Fruit fly (Drosophila melanogaster): ENCODE measurements around the gene rdx.
A peak's percentile ranks its signal among the peaks of the same experiment; 100 is the strongest.

Gene rdx

DNA sequence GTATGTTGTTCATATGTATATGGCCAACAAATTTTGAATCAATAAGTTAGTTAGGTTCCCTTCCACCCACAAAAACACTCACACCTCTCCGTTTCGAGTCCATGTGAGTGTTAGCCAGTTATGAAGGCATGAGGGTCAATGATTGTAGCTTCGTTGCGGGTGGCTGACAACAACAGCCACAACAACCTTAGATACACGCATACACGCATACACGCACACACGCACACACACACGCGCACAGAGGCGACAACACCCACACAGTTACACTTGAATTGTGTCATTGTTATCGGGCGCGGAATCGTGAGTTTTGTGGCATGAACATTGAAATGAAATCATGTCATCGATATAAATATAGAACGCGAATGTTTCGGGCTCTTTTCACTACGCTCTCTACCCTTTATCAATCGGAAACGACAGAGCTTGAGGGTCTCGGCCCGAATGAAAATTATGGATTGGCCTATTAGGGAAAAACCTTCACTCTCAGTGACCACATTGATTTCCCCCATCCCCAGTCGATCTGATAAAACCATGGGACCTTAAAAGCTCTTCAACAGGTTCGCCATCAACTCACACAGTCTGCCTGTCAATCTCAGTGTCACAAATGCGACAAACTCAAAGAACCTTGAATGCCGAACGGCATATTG is 12.3 kb downstream of the rdx start (continued):
- no peak for TF ChIP-seq Dip3 (GFP tag; optimal IDR thresholded peaks at IDR 0.05)
- no peak for TF ChIP-seq ssp (GFP tag; IDR thresholded peaks at IDR 0.05)
- peak; percentile 12 for TF ChIP-seq CG13894 (tag; optimal IDR thresholded peaks at IDR 0.05)
- TF ChIP-seq CG17361 (GFP tag; IDR thresholded peaks at IDR 0.05) = no peak
- TF ChIP-seq Nf-YC (tag; optimal IDR thresholded peaks at IDR 0.05) = peak; percentile 20
- no peak for TF ChIP-seq Vsx1 (GFP tag; optimal IDR thresholded peaks at IDR 0.05)
- TF ChIP-seq CG17612 (GFP tag; IDR thresholded peaks at IDR 0.05) = no peak
- TF ChIP-seq zen (tag; optimal IDR thresholded peaks at IDR 0.05) = no peak
- no peak for TF ChIP-seq ro (GFP tag; IDR thresholded peaks at IDR 0.05)
- 0 out of 2 replicates have a peak, but pooled peaks have one; percentile 36 for TF ChIP-seq Awh (GFP tag; IDR thresholded peaks at IDR 0.05)
- no peak for TF ChIP-seq CG16779 (GFP tag; IDR thresholded peaks at IDR 0.05)
- TF ChIP-seq CG12391 (tag; optimal IDR thresholded peaks at IDR 0.05) = no peak
- TF ChIP-seq CG8359 (GFP tag; optimal IDR thresholded peaks at IDR 0.05; ENCODE audit: borderline replicate concordance) = no peak
- no peak for TF ChIP-seq Hey (tag; optimal IDR thresholded peaks at IDR 0.05)
- no peak for TF ChIP-seq sens-2 (GFP tag; IDR thresholded peaks at IDR 0.05)
- TF ChIP-seq dati (GFP tag; IDR thresholded peaks at IDR 0.05) = no peak
- no peak for TF ChIP-seq NfI (GFP tag; optimal IDR thresholded peaks at IDR 0.05)
- no peak for TF ChIP-seq CG7745 (tag; optimal IDR thresholded peaks at IDR 0.05)
- no peak for TF ChIP-seq CG16863 (GFP tag; optimal IDR thresholded peaks at IDR 0.05)
- no peak for TF ChIP-seq CG10431 (GFP tag; optimal IDR thresholded peaks at IDR 0.05)
- no peak for TF ChIP-seq trem (tag; optimal IDR thresholded peaks at IDR 0.05)
- no peak for TF ChIP-seq Rfx (GFP tag; IDR thresholded peaks at IDR 0.05)
- no peak for TF ChIP-seq CG12071 (GFP tag; optimal IDR thresholded peaks at IDR 0.05)
- TF ChIP-seq kni (GFP tag; optimal IDR thresholded peaks at IDR 0.05) = peak; percentile 53
- peak; percentile 20 for TF ChIP-seq CG6765 (GFP tag; optimal IDR thresholded peaks at IDR 0.05)
- no peak for TF ChIP-seq CG31365 (tag; optimal IDR thresholded peaks at IDR 0.05)
- TF ChIP-seq CG11560 (tag; IDR thresholded peaks at IDR 0.05) = no peak
- TF ChIP-seq mam (GFP tag; optimal IDR thresholded peaks at IDR 0.05) = no peak
- TF ChIP-seq CG10565 (GFP tag; optimal IDR thresholded peaks at IDR 0.05) = no peak
- no peak for TF ChIP-seq CG10321 (GFP tag; IDR thresholded peaks at IDR 0.05)
- TF ChIP-seq seq (GFP tag; IDR thresholded peaks at IDR 0.05) = no peak
- no peak for TF ChIP-seq dan (GFP tag; IDR thresholded peaks at IDR 0.05)
- TF ChIP-seq CG2120 (GFP tag; optimal IDR thresholded peaks at IDR 0.05) = no peak
- no peak for TF ChIP-seq CG7786 (GFP tag; optimal IDR thresholded peaks at IDR 0.05)
- TF ChIP-seq TFAM (GFP tag; optimal IDR thresholded peaks at IDR 0.05) = no peak
- TF ChIP-seq CG9817 (tag; optimal IDR thresholded peaks at IDR 0.05) = no peak
- no peak for TF ChIP-seq CG9437 (GFP tag; optimal IDR thresholded peaks at IDR 0.05)
- TF ChIP-seq ash1 (GFP tag; optimal IDR thresholded peaks at IDR 0.05) = no peak
- no peak for TF ChIP-seq Taf1 (GFP tag; IDR thresholded peaks at IDR 0.05)
- TF ChIP-seq bcd (GFP tag; optimal IDR thresholded peaks at IDR 0.05) = no peak
- TF ChIP-seq sr (GFP tag; IDR thresholded peaks at IDR 0.05) = peak; percentile 64; the same call in 2 of the 3 replicates
- no peak for TF ChIP-seq CG11085 (GFP tag; IDR thresholded peaks at IDR 0.05)
- TF ChIP-seq CG43689 (GFP tag; IDR thresholded peaks at IDR 0.05) = no peak
- no peak for TF ChIP-seq tio (GFP tag; optimal IDR thresholded peaks at IDR 0.05)
- TF ChIP-seq ERR (GFP tag; optimal IDR thresholded peaks at IDR 0.05) = no peak
- TF ChIP-seq CG34224 (GFP tag; IDR thresholded peaks at IDR 0.05; ENCODE audit: partially characterized antibody) = 0 out of 3 replicates have a peak, but pooled peaks have one; percentile 10
- no peak for TF ChIP-seq CG14014 (GFP tag; IDR thresholded peaks at IDR 0.05)
- no peak for TF ChIP-seq dysf (GFP tag; IDR thresholded peaks at IDR 0.05)
- TF ChIP-seq Abd-B (GFP tag; optimal IDR thresholded peaks at IDR 0.05) = no peak
- no peak for TF ChIP-seq CG7963 (GFP tag; IDR thresholded peaks at IDR 0.05; ENCODE audit: partially characterized antibody)
- TF ChIP-seq gcm (GFP tag; optimal IDR thresholded peaks at IDR 0.05) = peak; percentile 33

Data from whole organism, embryonic.